Fruit fly (Drosophila melanogaster): ENCODE data around the gene CG6937.

Gene CG6937

dm6 chr3R:22584582-22584981 is at the start of gene CG6937, which contains the start of gene CG33107:
CG6937 (plus strand) TSS chr3R:22584773.
CG33107 (minus strand) TSS chr3R:22584718.
- peak in 1 of 2 experiments; percentile 4 for TF ChIP-seq CTCF (optimal IDR thresholded peaks at IDR 0.05)
- TF ChIP-seq CG8478 (optimal IDR thresholded peaks at IDR 0.05): no peak

dm6 chr3R:22535945-22536344 is 48.6 kb upstream of the CG6937 start:
- TF ChIP-seq CTCF (optimal IDR thresholded peaks at IDR 0.05) (no peak), CG8478 (optimal IDR thresholded peaks at IDR 0.05) (no peak)

dm6 chr3R:22536504-22537423 is 47.8 kb upstream of the CG6937 start:
- TF ChIP-seq CTCF (optimal IDR thresholded peaks at IDR 0.05) (no peak), CG8478 (optimal IDR thresholded peaks at IDR 0.05) (no peak)

- TF ChIP-seq CTCF (optimal IDR thresholded peaks at IDR 0.05): no peak
- no peak for TF ChIP-seq CG8478 (optimal IDR thresholded peaks at IDR 0.05)
Observed at dm6 chr3R:22538877-22539276, 45.7 kb upstream of the CG6937 start.

dm6 chr3R:22539762-22540161 is 44.8 kb upstream of the CG6937 start, which contains the start of gene CG5326:
CG5326 (minus strand) TSS chr3R:22539919.
- no peak for TF ChIP-seq CTCF (optimal IDR thresholded peaks at IDR 0.05)
- no peak for TF ChIP-seq CG8478 (optimal IDR thresholded peaks at IDR 0.05)

dm6 chr3R:22540686-22541085 is 43.9 kb upstream of the CG6937 start:
- TF ChIP-seq CG8478 (optimal IDR thresholded peaks at IDR 0.05) (no peak), CTCF (optimal IDR thresholded peaks at IDR 0.05) (no peak)

dm6 chr3R:22542773-22543411 is 41.7 kb upstream of the CG6937 start:
- TF ChIP-seq CG8478 (optimal IDR thresholded peaks at IDR 0.05) (no peak), CTCF (optimal IDR thresholded peaks at IDR 0.05) (no peak)

- TF ChIP-seq CG8478 (optimal IDR thresholded peaks at IDR 0.05) (no peak), CTCF (optimal IDR thresholded peaks at IDR 0.05) (no peak)
Observed at dm6 chr3R:22546017-22546416, 38.6 kb upstream of the CG6937 start.

dm6 chr3R:22547585-22548022 is 37.0 kb upstream of the CG6937 start, which contains the start of gene AdipoR:
AdipoR (minus strand) TSS chr3R:22547846.
- TF ChIP-seq CG8478 (optimal IDR thresholded peaks at IDR 0.05): no peak
- TF ChIP-seq CTCF (optimal IDR thresholded peaks at IDR 0.05): peak in 1 of 2 experiments; percentile 25

- TF ChIP-seq CTCF (optimal IDR thresholded peaks at IDR 0.05) (no peak), CG8478 (optimal IDR thresholded peaks at IDR 0.05) (no peak)
Observed at dm6 chr3R:22550306-22550812, 34.2 kb upstream of the CG6937 start, which contains the start of gene bond. bond (plus strand) TSS chr3R:22550680.

dm6 chr3R:22552686-22553085 is 31.9 kb upstream of the CG6937 start:
- TF ChIP-seq CG8478 (optimal IDR thresholded peaks at IDR 0.05) (no peak), CTCF (optimal IDR thresholded peaks at IDR 0.05) (no peak)

dm6 chr3R:22557100-22557741 is 27.4 kb upstream of the CG6937 start:
- TF ChIP-seq CG8478 (optimal IDR thresholded peaks at IDR 0.05): no peak
- TF ChIP-seq CTCF (optimal IDR thresholded peaks at IDR 0.05): no peak

- TF ChIP-seq CTCF (optimal IDR thresholded peaks at IDR 0.05) (no peak), CG8478 (optimal IDR thresholded peaks at IDR 0.05) (no peak)
Observed at dm6 chr3R:22558398-22558797, 26.2 kb upstream of the CG6937 start.

dm6 chr3R:22560224-22560623 is 24.3 kb upstream of the CG6937 start:
- TF ChIP-seq CG8478 (optimal IDR thresholded peaks at IDR 0.05): no peak
- TF ChIP-seq CTCF (optimal IDR thresholded peaks at IDR 0.05): no peak

- TF ChIP-seq CTCF (optimal IDR thresholded peaks at IDR 0.05): no peak
- TF ChIP-seq CG8478 (optimal IDR thresholded peaks at IDR 0.05): no peak
Observed at dm6 chr3R:22562502-22562901, 22.1 kb upstream of the CG6937 start, which contains the start of gene sit. sit (minus strand) TSS chr3R:22562572.
